Worm (Caenorhabditis elegans) whole organism, L4 larva: Measurements from ENCODE around the gene K06B4.15.
"Not testable (repeated sequence)": the region's sequence is repeated elsewhere in the genome, so short reads cannot be mapped to it uniquely, and the experiment has no call there.

Source experiments
- F26F4.8 ChIP-seq: fragments of 200-800 bp; sonication (Bioruptor generic); conservative IDR thresholded peaks from 2 replicates; pipeline ENCODE4 v1.3.6; 2022; ENCODE audit warnings: missing genetic modification characterization, missing compliant biosample characterization
- T26A8.4 ChIP-seq: fragments of 200-800 bp; sonication (Bioruptor generic); IDR thresholded peaks from 2 replicates; pipeline ENCODE4 v1.3.6; 2022; ENCODE audit warnings: missing genetic modification characterization, missing compliant biosample characterization
- Y5F2A.4 ChIP-seq: fragments of 200-800 bp; sonication (Bioruptor generic); optimal IDR thresholded peaks from 2 replicates; lab custom pipeline; 2018; ENCODE audit warnings: mild to moderate bottlenecking, missing genetic modification characterization, missing compliant biosample characterization
- aha-1 ChIP-seq: fragments of 150-350 bp; peaks from one replicate; lab custom pipeline; 2014; ENCODE audit warnings: missing biosample characterization, missing genetic modification characterization
- attf-4 ChIP-seq: sonication (generic microtip); optimal IDR thresholded peaks from 3 replicates; lab custom pipeline; 2017; ENCODE audit warnings: missing biosample characterization, missing genetic modification characterization
- ceh-32 ChIP-seq: sonication (generic microtip); optimal IDR thresholded peaks from 2 replicates; lab custom pipeline; 2016; ENCODE audit warnings: mild to moderate bottlenecking, missing genetic modification characterization, missing compliant biosample characterization; ENCODE audit not compliant: poor library complexity
- cey-2 ChIP-seq: sonication (generic microtip); optimal IDR thresholded peaks from 3 replicates; lab custom pipeline; 2017; ENCODE audit warnings: missing genetic modification characterization, mild to moderate bottlenecking, missing compliant biosample characterization, antibody characterized with exemption, borderline replicate concordance; ENCODE audit not compliant: insufficient read depth
- ctbp-1 ChIP-seq: fragments of 200-800 bp; sonication (Bioruptor generic); IDR thresholded peaks from 2 replicates; pipeline ENCODE4 v1.3.6; 2022; ENCODE audit warnings: missing genetic modification reagents, missing genetic modification characterization, missing compliant biosample characterization
- daf-16 ChIP-seq, 3 experiments: sonication (generic microtip); optimal IDR thresholded peaks; 2 replicates each; lab custom pipeline; 2016 to 2017; ENCODE audit warnings: missing genetic modification characterization in 3 of 3, missing genetic modification reagents in 3 of 3, mild to moderate bottlenecking in 2 of 3, missing compliant biosample characterization in 2 of 3, missing biosample characterization in 1 of 3, moderate library complexity in 1 of 3
- daf-19 ChIP-seq: fragments of 200-800 bp; sonication (Bioruptor generic); conservative IDR thresholded peaks from 2 replicates; pipeline ENCODE4 v1.3.6; 2022; ENCODE audit warnings: missing genetic modification characterization, missing compliant biosample characterization
- dmd-8 ChIP-seq: fragments of 200-800 bp; sonication (Bioruptor generic); IDR thresholded peaks from 2 replicates; pipeline ENCODE4 v1.3.6; 2022; ENCODE audit warnings: missing genetic modification characterization, missing compliant biosample characterization
- egl-43 ChIP-seq: fragments of 200-800 bp; sonication (Bioruptor generic); IDR thresholded peaks from 2 replicates; pipeline ENCODE4 v1.3.6; 2022; ENCODE audit warnings: missing genetic modification reagents, missing genetic modification characterization, missing compliant biosample characterization
- fkh-10 ChIP-seq: fragments of 150-350 bp; optimal IDR thresholded peaks from 2 replicates; lab custom pipeline; 2014; ENCODE audit warnings: missing biosample characterization, missing genetic modification reagents, missing genetic modification characterization
- hlh-11 ChIP-seq: fragments of 200-800 bp; sonication (Bioruptor generic); optimal IDR thresholded peaks from 2 replicates; lab custom pipeline; 2018; ENCODE audit warnings: mild to moderate bottlenecking, missing genetic modification characterization, missing compliant biosample characterization
- lim-7 ChIP-seq: fragments of 200-800 bp; sonication (Bioruptor generic); IDR thresholded peaks from 2 replicates; pipeline ENCODE4 v1.3.6; 2022; ENCODE audit warnings: missing genetic modification characterization, missing compliant biosample characterization
- lin-1 ChIP-seq: fragments of 200-800 bp; sonication (Bioruptor generic); IDR thresholded peaks from 2 replicates; pipeline ENCODE4 v1.3.6; 2022; ENCODE audit warnings: missing genetic modification reagents, missing genetic modification characterization, missing compliant biosample characterization
- lin-13 ChIP-seq: fragments of 150-350 bp; optimal IDR thresholded peaks from 2 replicates; lab custom pipeline; 2014; ENCODE audit warnings: missing biosample characterization, missing genetic modification reagents, missing genetic modification characterization
- lin-15B ChIP-seq: fragments of 150-350 bp; sonication (generic microtip); optimal IDR thresholded peaks from 3 replicates; lab custom pipeline; 2014; ENCODE audit warnings: missing biosample characterization, missing genetic modification characterization
- lin-29 ChIP-seq: fragments of 200-800 bp; sonication (Bioruptor generic); IDR thresholded peaks from 2 replicates; pipeline ENCODE4 v1.3.6; 2022; ENCODE audit warnings: missing genetic modification reagents, missing genetic modification characterization, missing compliant biosample characterization
- lin-38 ChIP-seq: fragments of 200-800 bp; sonication (Bioruptor generic); IDR thresholded peaks from 2 replicates; pipeline ENCODE4 v1.3.6; 2022; ENCODE audit warnings: missing genetic modification reagents, missing genetic modification characterization, missing compliant biosample characterization
- lin-39 ChIP-seq: fragments of 150-350 bp; optimal IDR thresholded peaks from 2 replicates; lab custom pipeline; 2014; ENCODE audit warnings: missing biosample characterization, missing genetic modification reagents, missing genetic modification characterization
- lir-3 ChIP-seq: sonication (generic microtip); optimal IDR thresholded peaks from 2 replicates; lab custom pipeline; 2016; ENCODE audit warnings: mild to moderate bottlenecking, missing genetic modification characterization, missing compliant biosample characterization
- lsy-2 ChIP-seq, 2 experiments: fragments of 150-350 bp in 1 of 2; sonication (generic microtip) in 1 of 2; optimal IDR thresholded peaks; 2 replicates each; lab custom pipeline; 2014 to 2017; ENCODE audit warnings: missing biosample characterization in 2 of 2, missing genetic modification characterization in 2 of 2
- madf-5 ChIP-seq, 2 experiments: fragments of 200-800 bp; sonication (Bioruptor generic); IDR thresholded peaks; 2 replicates each; pipeline ENCODE4 v1.3.6; 2022; ENCODE audit warnings: missing compliant biosample characterization in 2 of 2, missing genetic modification characterization in 2 of 2
- mdt-29 ChIP-seq: fragments of 200-800 bp; sonication (Bioruptor generic); IDR thresholded peaks from 2 replicates; pipeline ENCODE4 v1.3.6; 2022; ENCODE audit warnings: missing genetic modification reagents, missing genetic modification characterization, missing compliant biosample characterization
- nhr-111 ChIP-seq: fragments of 200-800 bp; sonication (Bioruptor generic); optimal IDR thresholded peaks from 2 replicates; lab custom pipeline; 2018; ENCODE audit warnings: mild to moderate bottlenecking, missing genetic modification characterization, missing compliant biosample characterization
- nhr-48 ChIP-seq: sonication (generic microtip); optimal IDR thresholded peaks from 2 replicates; lab custom pipeline; 2016; ENCODE audit warnings: mild to moderate bottlenecking, missing genetic modification characterization, missing compliant biosample characterization
- nhr-6 ChIP-seq: fragments of 150-350 bp; optimal IDR thresholded peaks from 2 replicates; lab custom pipeline; 2014; ENCODE audit warnings: missing biosample characterization, missing genetic modification characterization
- nhr-76 ChIP-seq: fragments of 150-350 bp; optimal IDR thresholded peaks from 2 replicates; lab custom pipeline; 2014; ENCODE audit warnings: missing biosample characterization, missing genetic modification characterization
- rbr-2 ChIP-seq: sonication (generic microtip); optimal IDR thresholded peaks from 2 replicates; lab custom pipeline; 2016; ENCODE audit warnings: missing genotype, missing genetic modification characterization, missing compliant biosample characterization
- set-16 ChIP-seq: fragments of 200-800 bp; sonication (Bioruptor generic); IDR thresholded peaks from 2 replicates; pipeline ENCODE4 v1.3.6; 2022; ENCODE audit warnings: missing genetic modification reagents, missing genetic modification characterization, missing compliant biosample characterization
- tag-97 ChIP-seq: fragments of 200-800 bp; sonication (Bioruptor generic); IDR thresholded peaks from 2 replicates; pipeline ENCODE4 v1.3.6; 2022; ENCODE audit warnings: missing genetic modification characterization, missing compliant biosample characterization
- tra-1 ChIP-seq: fragments of 200-800 bp; sonication (Bioruptor generic); IDR thresholded peaks from 2 replicates; pipeline ENCODE4 v1.3.6; 2022; ENCODE audit warnings: missing genetic modification reagents, missing genetic modification characterization, missing compliant biosample characterization
- vab-7 ChIP-seq: fragments of 200-800 bp; sonication (Bioruptor generic); IDR thresholded peaks from 2 replicates; pipeline ENCODE4 v1.3.6; 2022; ENCODE audit warnings: missing genetic modification reagents, missing genetic modification characterization, missing compliant biosample characterization
- zag-1 ChIP-seq: fragments of 150-350 bp; optimal IDR thresholded peaks from 2 replicates; lab custom pipeline; 2014; ENCODE audit warnings: missing biosample characterization, missing genetic modification characterization
- zip-11 ChIP-seq: fragments of 200-800 bp; sonication (Bioruptor generic); IDR thresholded peaks from 2 replicates; pipeline ENCODE4 v1.3.6; 2022; ENCODE audit warnings: missing genetic modification characterization, missing compliant biosample characterization
- zip-2 ChIP-seq: fragments of 150-350 bp; optimal IDR thresholded peaks from 2 replicates; lab custom pipeline; 2014; ENCODE audit warnings: missing biosample characterization, missing genetic modification characterization
- ztf-7 ChIP-seq: fragments of 150-350 bp; optimal IDR thresholded peaks from 2 replicates; lab custom pipeline; 2014; ENCODE audit warnings: missing biosample characterization, missing genetic modification characterization

K06B4.15 gene

ce11 chrV:15668200-15668599 is 2.0 kb upstream of the K06B4.15 start, which contains the start of gene F53E4.1:
Gene F53E4.1 (minus strand): TSS chrV:15668300.
- not testable (repeated sequence) for TF ChIP-seq nhr-48; nhr-111 (GFP tag; lab: Kevin White, UChicago); Y5F2A.4 (GFP tag; lab: Kevin White, UChicago)

ce11 chrV:15668870-15669269 is 1.4 kb upstream of the K06B4.15 start, which contains the start of gene K06B4.4:
Gene K06B4.4 (plus strand): TSS chrV:15669170.
- TF ChIP-seq lin-13 (GFP tag; lab: Kevin White, UChicago) (no peak), zip-2 (no peak), daf-19 (GFP tag; lab: Robert Waterston, UW) (no peak), madf-5 (GFP tag; IDR thresholded peaks at IDR 0.05; lab: Robert Waterston, UW) (no peak), mdt-29 (GFP tag; lab: Robert Waterston, UW) (no peak), tra-1 (GFP tag; lab: Robert Waterston, UW) (no peak), lin-1 (no peak), fkh-10 (GFP tag; lab: Kevin White, UChicago) (no peak)
- TF ChIP-seq, all 104 proteins: peak for 0

- TF ChIP-seq F26F4.8 (GFP tag; lab: Robert Waterston, UW): no peak
- TF ChIP-seq tag-97: no peak
- TF ChIP-seq attf-4: no peak
- TF ChIP-seq lin-1: no peak
- TF ChIP-seq lir-3: no peak
- no peak for TF ChIP-seq hlh-11 (tag; lab: Kevin White, UChicago)
- TF ChIP-seq tra-1 (GFP tag; lab: Robert Waterston, UW): no peak
- TF ChIP-seq zag-1 (tag; lab: Kevin White, UChicago): no peak
- no peak for TF ChIP-seq ctbp-1 (GFP tag; lab: Robert Waterston, UW)
- no peak for TF ChIP-seq cey-2
- no peak for TF ChIP-seq lin-29 (GFP tag; lab: Robert Waterston, UW)
- no peak for TF ChIP-seq Y5F2A.4 (GFP tag; lab: Kevin White, UChicago)
- TF ChIP-seq ceh-32 (tag; lab: Kevin White, UChicago): no peak
- no peak for TF ChIP-seq nhr-6 (tag; lab: Kevin White, UChicago)
- TF ChIP-seq lsy-2 (tag; optimal IDR thresholded peaks at IDR 0.05; lab: Kevin White, UChicago): no peak
- TF ChIP-seq T26A8.4 (GFP tag; lab: Robert Waterston, UW): no peak
- TF ChIP-seq, all 104 proteins: peak for 0
These were observed 3.5 kb downstream of the K06B4.15 start, which contains the start of gene nhr-51 for ce11 chrV:15673707-15674106. Gene nhr-51 (plus strand): TSS chrV:15674007.

- TF ChIP-seq lin-38 (GFP tag; lab: Robert Waterston, UW) (no peak), nhr-76 (no peak), lin-15B (tag; lab: Kevin White, UChicago) (no peak), lim-7 (GFP tag; lab: Robert Waterston, UW) (no peak), set-16 (GFP tag; lab: Robert Waterston, UW) (peak; percentile 55), dmd-8 (GFP tag; lab: Robert Waterston, UW) (0 out of 2 replicates have a peak, but pooled peaks have one; percentile 31), aha-1 (tag; lab: Kevin White, UChicago) (no peak)
These were observed 4.7 kb downstream of the K06B4.15 start for ce11 chrV:15674899-15675298.

- TF ChIP-seq hlh-11 (tag; lab: Kevin White, UChicago) (no peak), ztf-7 (tag; lab: Kevin White, UChicago) (no peak), ctbp-1 (GFP tag; lab: Robert Waterston, UW) (no peak), rbr-2 (tag; lab: Kevin White, UChicago) (no peak), daf-16 (GFP tag; optimal IDR thresholded peaks at IDR 0.05; lab: Kevin White, UChicago) (no peak), daf-16 (tag; optimal IDR thresholded peaks at IDR 0.05; lab: Kevin White, UChicago) (no peak), vab-7 (GFP tag; lab: Robert Waterston, UW) (no peak), egl-43 (GFP tag; lab: Robert Waterston, UW) (no peak), lin-39 (no peak), zip-11 (GFP tag; lab: Robert Waterston, UW) (no peak)
These were observed 7.0 kb downstream of the K06B4.15 start, which contains the start of gene nhr-52 for ce11 chrV:15677222-15677621. Gene nhr-52 (plus strand): TSS chrV:15677522.
